Fruit fly (Drosophila melanogaster): ENCODE data around the gene m.
A peak's percentile ranks its signal among the peaks of the same experiment; 100 is the strongest.

Gene m

dm6 chrX:11818047-11818766 is 64.1 kb downstream of the m start (continued):
- TF ChIP-seq CG31365 (tag; optimal IDR thresholded peaks at IDR 0.05) (peak; percentile 85), CG31441 (GFP tag; IDR thresholded peaks at IDR 0.05) (peak; percentile 95), CG8478 (optimal IDR thresholded peaks at IDR 0.05) (no peak), twi (tag; optimal IDR thresholded peaks at IDR 0.05) (peak; percentile 73), Spps (tag; optimal IDR thresholded peaks at IDR 0.05) (peak; percentile 93), Rfx (GFP tag; IDR thresholded peaks at IDR 0.05) (peak; percentile 92), fd3F (GFP tag; optimal IDR thresholded peaks at IDR 0.05) (peak; percentile 86), repo (GFP tag; optimal IDR thresholded peaks at IDR 0.05) (peak; percentile 94), CG10462 (GFP tag; optimal IDR thresholded peaks at IDR 0.05) (peak; percentile 86), CG15073 (GFP tag; optimal IDR thresholded peaks at IDR 0.05) (peak; percentile 75), Trl (optimal IDR thresholded peaks at IDR 0.05) (peak in 1 of 2 experiments; percentile 87), Trl (GFP tag; optimal IDR thresholded peaks at IDR 0.05) (peak; percentile 96), CG13775 (GFP tag; optimal IDR thresholded peaks at IDR 0.05) (peak; percentile 91), CG13296 (GFP tag; optimal IDR thresholded peaks at IDR 0.05) (peak; percentile 90), CG6683 (GFP tag; optimal IDR thresholded peaks at IDR 0.05) (peak; percentile 79), CG34422 (GFP tag; IDR thresholded peaks at IDR 0.05) (peak; percentile 94), ERR (GFP tag; optimal IDR thresholded peaks at IDR 0.05) (peak; percentile 91), Six4 (GFP tag; optimal IDR thresholded peaks at IDR 0.05) (peak; percentile 93), croc (GFP tag; conservative IDR thresholded peaks at IDR 0.05) (peak; percentile 87), CG12155 (GFP tag; optimal IDR thresholded peaks at IDR 0.05) (peak; percentile 92), Mad (GFP tag; optimal IDR thresholded peaks at IDR 0.05) (peak; percentile 94), Bgb (GFP tag; IDR thresholded peaks at IDR 0.05; ENCODE audit: partially characterized antibody) (peak; percentile 52), CG9817 (tag; optimal IDR thresholded peaks at IDR 0.05) (peak; percentile 87), Lpt (GFP tag; optimal IDR thresholded peaks at IDR 0.05) (no peak), gcm (GFP tag; optimal IDR thresholded peaks at IDR 0.05) (peak; percentile 96), CG11456 (GFP tag; IDR thresholded peaks at IDR 0.05) (peak; percentile 88), Nf-YA (GFP tag; IDR thresholded peaks at IDR 0.05) (peak; percentile 90), ranshi (GFP tag; IDR thresholded peaks at IDR 0.05) (peak; percentile 93), CG17829 (tag; optimal IDR thresholded peaks at IDR 0.05) (peak; percentile 95), her (GFP tag; optimal IDR thresholded peaks at IDR 0.05) (peak; percentile 96), YL-1 (GFP tag; optimal IDR thresholded peaks at IDR 0.05) (peak; percentile 26), Elba2 (GFP tag; optimal IDR thresholded peaks at IDR 0.05) (peak; percentile 21), scrt (GFP tag; optimal IDR thresholded peaks at IDR 0.05) (peak; percentile 86), crol (GFP tag; IDR thresholded peaks at IDR 0.05) (no peak), br (optimal IDR thresholded peaks at IDR 0.05) (no peak), org-1 (GFP tag; optimal IDR thresholded peaks at IDR 0.05) (peak; percentile 94), NC2β (GFP tag; optimal IDR thresholded peaks at IDR 0.05) (peak; percentile 96), dmrt11E (tag; optimal IDR thresholded peaks at IDR 0.05) (peak; percentile 94), Myb (GFP tag; optimal IDR thresholded peaks at IDR 0.05) (peak; percentile 86), CoRest (tag; optimal IDR thresholded peaks at IDR 0.05) (peak; percentile 93), CG15696 (tag; optimal IDR thresholded peaks at IDR 0.05) (peak; percentile 86), Fer1 (GFP tag; optimal IDR thresholded peaks at IDR 0.05) (peak; percentile 95), run (tag; optimal IDR thresholded peaks at IDR 0.05) (peak; percentile 88), CG6791 (GFP tag; IDR thresholded peaks at IDR 0.05; ENCODE audit: partially characterized antibody) (peak; percentile 42; the same call in 1 of the 3 replicates), sens-2 (GFP tag; IDR thresholded peaks at IDR 0.05) (peak; percentile 91), CG4854 (GFP tag; optimal IDR thresholded peaks at IDR 0.05) (peak; percentile 84), CG3726 (GFP tag; IDR thresholded peaks at IDR 0.05) (peak; percentile 91), Lim3 (GFP tag; IDR thresholded peaks at IDR 0.05) (peak; percentile 73; the same call in 1 of the 2 replicates), vnd (GFP tag; IDR thresholded peaks at IDR 0.05; ENCODE audit: partially characterized antibody) (peak; percentile 42; the same call in 1 of the 3 replicates), Dip3 (GFP tag; optimal IDR thresholded peaks at IDR 0.05) (peak; percentile 87), CG16813 (GFP tag; IDR thresholded peaks at IDR 0.05; ENCODE audit: partially characterized antibody) (peak; percentile 39; the same call in 2 of the 3 replicates)
